Fruit fly (Drosophila melanogaster) whole organism, embryonic: ENCODE measurements around the gene scpr-C.

Source experiments
- Ada2b ChIP-seq: fragments of 200-800 bp; sonication (Bioruptor generic); IDR thresholded peaks from 2 replicates; pipeline ENCODE4 v1.3.6; 2022; ENCODE audit warnings: missing biosample characterization, missing genetic modification characterization
- CG10654 ChIP-seq: fragments of 200-800 bp; sonication (Bioruptor generic); optimal IDR thresholded peaks from 2 replicates; lab custom pipeline; 2016; ENCODE audit warnings: missing biosample characterization, missing genetic modification characterization
- CG11504 ChIP-seq: fragments of 200-800 bp; sonication (Bioruptor generic); optimal IDR thresholded peaks from 3 replicates; lab custom pipeline; 2019; ENCODE audit warnings: missing biosample characterization, mild to moderate bottlenecking, missing genetic modification characterization, moderate library complexity
- CG11560 ChIP-seq: fragments of 200-800 bp; sonication (Bioruptor generic); IDR thresholded peaks from 3 replicates; pipeline ENCODE4 v1.3.6; 2022; ENCODE audit warnings: missing biosample characterization, missing genetic modification characterization
- CG12659 ChIP-seq: fragments of 200-800 bp; sonication (Bioruptor generic); optimal IDR thresholded peaks from 3 replicates; lab custom pipeline; 2017; ENCODE audit warnings: mild to moderate bottlenecking, missing biosample characterization, missing genetic modification reagents, missing genetic modification characterization
- CG12942 ChIP-seq: fragments of 200-800 bp; sonication (Bioruptor generic); optimal IDR thresholded peaks from 3 replicates; lab custom pipeline; 2016; ENCODE audit warnings: missing biosample characterization, missing genetic modification characterization
- CG13424 ChIP-seq: fragments of 200-800 bp; sonication (Bioruptor generic); optimal IDR thresholded peaks from 2 replicates; lab custom pipeline; 2019; ENCODE audit warnings: missing biosample characterization, mild to moderate bottlenecking, missing genetic modification characterization, moderate library complexity
- CG15514 ChIP-seq: fragments of 200-800 bp; sonication (Bioruptor generic); optimal IDR thresholded peaks from 3 replicates; lab custom pipeline; 2017; ENCODE audit warnings: missing biosample characterization, missing genetic modification characterization, mild to moderate bottlenecking, moderate library complexity, missing genetic modification reagents
- CG17328 ChIP-seq: fragments of 200-800 bp; sonication (Bioruptor generic); IDR thresholded peaks from 2 replicates; pipeline ENCODE4 v1.3.6; 2022; ENCODE audit warnings: missing biosample characterization, missing genetic modification characterization
- CG17385 ChIP-seq: fragments of 200-800 bp; sonication (Bioruptor generic); optimal IDR thresholded peaks from 3 replicates; lab custom pipeline; 2018; ENCODE audit warnings: missing biosample characterization, mild to moderate bottlenecking, missing genetic modification characterization
- CG2712 ChIP-seq: fragments of 200-800 bp; optimal IDR thresholded peaks from 3 replicates; lab custom pipeline; 2019; ENCODE audit warnings: missing biosample characterization, mild to moderate bottlenecking, missing genetic modification characterization, moderate library complexity
- CG31441 ChIP-seq: fragments of 200-800 bp; sonication (Bioruptor generic); IDR thresholded peaks from 2 replicates; pipeline ENCODE4 v1.3.6; 2022; ENCODE audit warnings: missing biosample characterization, missing genetic modification characterization
- CG3407 ChIP-seq: fragments of 200-800 bp; sonication (Bioruptor generic); optimal IDR thresholded peaks from 2 replicates; lab custom pipeline; 2018; ENCODE audit warnings: missing biosample characterization, mild to moderate bottlenecking, missing genetic modification characterization
- CG6791 ChIP-seq: fragments of 200-800 bp; sonication (Bioruptor generic); IDR thresholded peaks from 3 replicates; pipeline ENCODE4 v1.3.6; 2022; ENCODE audit warnings: missing biosample characterization, missing genetic modification characterization; ENCODE audit not compliant: partially characterized antibody
- CG7372 ChIP-seq: fragments of 200-800 bp; sonication (Bioruptor generic); IDR thresholded peaks from 2 replicates; pipeline ENCODE4 v1.3.6; 2022; ENCODE audit warnings: missing biosample characterization, missing genetic modification characterization
- CG8765 ChIP-seq: fragments of 200-800 bp; sonication (Bioruptor generic); IDR thresholded peaks from 2 replicates; pipeline ENCODE4 v1.3.6; 2022; ENCODE audit warnings: missing biosample characterization, missing genetic modification characterization
- CG9437 ChIP-seq: fragments of 200-800 bp; sonication (Bioruptor generic); optimal IDR thresholded peaks from 2 replicates; lab custom pipeline; 2018; ENCODE audit warnings: missing biosample characterization, mild to moderate bottlenecking, missing genetic modification characterization
- Dbx ChIP-seq: fragments of 200-800 bp; sonication (Bioruptor generic); IDR thresholded peaks from 3 replicates; pipeline ENCODE4 v1.3.6; 2022; ENCODE audit warnings: missing biosample characterization, missing genetic modification characterization
- Dfd ChIP-seq, 2 experiments: fragments of >200 bp; optimal IDR thresholded peaks; 2 replicates each; lab custom pipeline; 2017; ENCODE audit warnings: missing biosample characterization in 2 of 2, missing genetic modification characterization in 2 of 2
- Eip74EF ChIP-seq, 2 experiments: fragments of 200-800 bp in 1 of 2; fragments of >200 bp in 1 of 2; sonication (Bioruptor generic) in 1 of 2; optimal IDR thresholded peaks; 2 replicates each; lab custom pipeline; 2017 to 2019; ENCODE audit warnings: missing biosample characterization in 2 of 2, missing genetic modification characterization in 2 of 2, mild to moderate bottlenecking in 1 of 2, moderate library complexity in 1 of 2
- Fer2 ChIP-seq: fragments of 200-800 bp; sonication (Bioruptor generic); optimal IDR thresholded peaks from 2 replicates; lab custom pipeline; 2018; ENCODE audit warnings: missing biosample characterization, mild to moderate bottlenecking, missing genetic modification characterization, moderate library complexity
- Gug ChIP-seq: fragments of 200-800 bp; sonication (Bioruptor generic); IDR thresholded peaks from 4 replicates; pipeline ENCODE4 v1.3.6; 2022; ENCODE audit warnings: missing biosample characterization, missing genetic modification characterization
- H2.0 ChIP-seq: fragments of 200-800 bp; sonication (Bioruptor generic); IDR thresholded peaks from 2 replicates; pipeline ENCODE4 v1.3.6; 2022; ENCODE audit warnings: missing biosample characterization, missing genetic modification characterization
- HHEX ChIP-seq: fragments of 200-800 bp; sonication (Bioruptor generic); optimal IDR thresholded peaks from 3 replicates; lab custom pipeline; 2017; ENCODE audit warnings: missing biosample characterization, mild to moderate bottlenecking, missing genetic modification characterization, missing genetic modification reagents
- HmgZ ChIP-seq: fragments of 200-800 bp; sonication (Bioruptor generic); optimal IDR thresholded peaks from 2 replicates; lab custom pipeline; 2018; ENCODE audit warnings: missing biosample characterization, mild to moderate bottlenecking, missing genetic modification characterization
- Meics ChIP-seq: fragments of 200-800 bp; sonication (Bioruptor generic); optimal IDR thresholded peaks from 2 replicates; lab custom pipeline; 2017; ENCODE audit warnings: missing biosample characterization, mild to moderate bottlenecking, missing genetic modification characterization
- Mes4 ChIP-seq: fragments of 200-800 bp; sonication (Bioruptor generic); optimal IDR thresholded peaks from 2 replicates; lab custom pipeline; 2016; ENCODE audit warnings: missing biosample characterization, missing genetic modification characterization
- NFAT ChIP-seq: fragments of 200-800 bp; sonication (Bioruptor generic); IDR thresholded peaks from 2 replicates; pipeline ENCODE4 v1.3.6; 2022; ENCODE audit warnings: missing biosample characterization, missing genetic modification characterization
- Trl ChIP-seq, 3 experiments: fragments of >200 bp in 2 of 3; fragments of 200-800 bp in 1 of 3; sonication (Bioruptor generic) in 1 of 3; optimal IDR thresholded peaks; 2 replicates in 1 of 3; 3 replicates in 2 of 3; lab custom pipeline; 2016 to 2017; ENCODE audit warnings: missing biosample characterization in 1 of 3, missing genetic modification characterization in 1 of 3
- aop ChIP-seq: fragments of 200-800 bp; sonication (Bioruptor generic); IDR thresholded peaks from 2 replicates; pipeline ENCODE4 v1.3.6; 2022; ENCODE audit warnings: missing biosample characterization, missing genetic modification characterization
- ap ChIP-seq: fragments of 200-800 bp; sonication (Bioruptor generic); IDR thresholded peaks from 2 replicates; pipeline ENCODE4 v1.3.6; 2022; ENCODE audit warnings: missing biosample characterization, missing genetic modification characterization
- bbx ChIP-seq: fragments of 200-800 bp; sonication (Bioruptor generic); IDR thresholded peaks from 2 replicates; pipeline ENCODE4 v1.3.6; 2022; ENCODE audit warnings: missing biosample characterization, missing genetic modification characterization; ENCODE audit not compliant: partially characterized antibody
- bigmax ChIP-seq: fragments of 200-800 bp; sonication (Bioruptor generic); optimal IDR thresholded peaks from 2 replicates; lab custom pipeline; 2018; ENCODE audit warnings: missing biosample characterization, mild to moderate bottlenecking, missing genetic modification characterization
- bsh ChIP-seq, 2 experiments: fragments of 200-800 bp; sonication (Bioruptor generic); optimal IDR thresholded peaks; 2 replicates each; lab custom pipeline; 2017 to 2018; ENCODE audit warnings: mild to moderate bottlenecking in 2 of 2, missing biosample characterization in 2 of 2, missing genetic modification characterization in 2 of 2, moderate library complexity in 1 of 2
- crol ChIP-seq: fragments of 200-800 bp; sonication (Bioruptor generic); IDR thresholded peaks from 2 replicates; pipeline ENCODE4 v1.3.6; 2022; ENCODE audit warnings: missing biosample characterization, missing genetic modification characterization
- dmrt11E ChIP-seq: fragments of 200-800 bp; sonication (Bioruptor generic); optimal IDR thresholded peaks from 3 replicates; lab custom pipeline; 2018; ENCODE audit warnings: missing biosample characterization, mild to moderate bottlenecking, missing genetic modification characterization, moderate library complexity
- gcm2 ChIP-seq: fragments of 200-800 bp; sonication (Bioruptor generic); optimal IDR thresholded peaks from 2 replicates; lab custom pipeline; 2016; ENCODE audit warnings: missing biosample characterization, missing genetic modification characterization
- gt ChIP-seq: fragments of 200-800 bp; sonication (Bioruptor generic); IDR thresholded peaks from 2 replicates; pipeline ENCODE4 v1.3.6; 2022; ENCODE audit warnings: missing biosample characterization, missing genetic modification characterization
- h ChIP-seq: fragments of >200 bp; optimal IDR thresholded peaks from 2 replicates; lab custom pipeline; 2017
- inv ChIP-seq: fragments of 200-800 bp; sonication (Bioruptor generic); IDR thresholded peaks from 2 replicates; pipeline ENCODE4 v1.3.6; 2022; ENCODE audit warnings: missing biosample characterization, missing genetic modification characterization; ENCODE audit not compliant: partially characterized antibody
- lola ChIP-seq, 3 experiments: fragments of >200 bp in 2 of 3; fragments of 200-800 bp in 1 of 3; sonication (Bioruptor generic) in 1 of 3; optimal IDR thresholded peaks; 2 replicates each; lab custom pipeline; 2017 to 2019; ENCODE audit warnings: missing biosample characterization in 3 of 3, missing genetic modification characterization in 3 of 3, mild to moderate bottlenecking in 1 of 3, moderate library complexity in 1 of 3
- mirr ChIP-seq: fragments of 200-800 bp; sonication (Bioruptor generic); optimal IDR thresholded peaks from 3 replicates; lab custom pipeline; 2018; ENCODE audit warnings: missing biosample characterization, mild to moderate bottlenecking, missing genetic modification characterization
- pum ChIP-seq: fragments of 200-800 bp; sonication (Bioruptor generic); optimal IDR thresholded peaks from 2 replicates; lab custom pipeline; 2016; ENCODE audit warnings: missing biosample characterization, missing genetic modification characterization
- sens ChIP-seq: fragments of 200-800 bp; sonication (Bioruptor generic); peaks from one replicate; lab custom pipeline; 2016; ENCODE audit warnings: missing biosample characterization, missing genetic modification characterization
- shn ChIP-seq: fragments of 200-800 bp; sonication (Bioruptor generic); optimal IDR thresholded peaks from 3 replicates; lab custom pipeline; 2016; ENCODE audit warnings: missing biosample characterization, missing genetic modification characterization
- sisA ChIP-seq: fragments of 200-800 bp; sonication (Bioruptor generic); IDR thresholded peaks from 2 replicates; pipeline ENCODE4 v1.3.6; 2022; ENCODE audit warnings: missing biosample characterization, missing genetic modification characterization
- slou ChIP-seq: fragments of 200-800 bp; sonication (Bioruptor generic); optimal IDR thresholded peaks from 3 replicates; lab custom pipeline; 2016; ENCODE audit warnings: missing biosample characterization, missing genetic modification characterization
- slp2 ChIP-seq: fragments of 200-800 bp; sonication (Bioruptor generic); optimal IDR thresholded peaks from 2 replicates; lab custom pipeline; 2016; ENCODE audit warnings: missing biosample characterization, missing genetic modification characterization
- sr ChIP-seq: fragments of 200-800 bp; sonication (Bioruptor generic); IDR thresholded peaks from 3 replicates; pipeline ENCODE4 v1.3.6; 2022; ENCODE audit warnings: missing biosample characterization, missing genetic modification characterization
- stwl ChIP-seq: fragments of 200-800 bp; sonication (Bioruptor generic); optimal IDR thresholded peaks from 3 replicates; lab custom pipeline; 2018; ENCODE audit warnings: missing biosample characterization, mild to moderate bottlenecking, missing genetic modification characterization, moderate library complexity
- tup ChIP-seq: fragments of 200-800 bp; sonication (Bioruptor generic); optimal IDR thresholded peaks from 2 replicates; lab custom pipeline; 2016; ENCODE audit warnings: missing biosample characterization, mild to moderate bottlenecking, missing genetic modification characterization, moderate library complexity
- twi ChIP-seq: fragments of 200-800 bp; optimal IDR thresholded peaks from 2 replicates; lab custom pipeline; 2019; ENCODE audit warnings: missing biosample characterization, mild to moderate bottlenecking, missing genetic modification characterization, moderate library complexity

The scpr-C gene

dm6 chr3R:11197389-11197716, 28.0 kb upstream of the scpr-C start, which contains the start of gene cu (continued):
- TF ChIP-seq gcm2 (GFP tag; lab: Kevin White, UChicago) (peak; percentile 50), CG13424 (tag; lab: Kevin White, UChicago) (no peak), CG12659 (GFP tag; lab: Kevin White, UChicago) (no peak), CG8765 (GFP tag; lab: Robert Waterston, UW) (no peak), H2.0 (no peak), Ada2b (GFP tag; lab: Robert Waterston, UW) (no peak), bsh (GFP tag; optimal IDR thresholded peaks at IDR 0.05; lab: Kevin White, UChicago) (no peak), NFAT (GFP tag; lab: Robert Waterston, UW) (no peak), slou (GFP tag; lab: Kevin White, UChicago) (no peak), Trl (optimal IDR thresholded peaks at IDR 0.05; lab: Kevin White, UChicago) (peak; percentile 54 to 58), Trl (GFP tag; optimal IDR thresholded peaks at IDR 0.05; lab: Kevin White, UChicago) (no peak), stwl (tag; lab: Kevin White, UChicago) (no peak), CG6791 (GFP tag; lab: Robert Waterston, UW) (no peak), Fer2 (tag; lab: Kevin White, UChicago) (no peak), Dbx (no peak), Eip74EF (GFP tag; optimal IDR thresholded peaks at IDR 0.05; lab: Kevin White, UChicago) (no peak), CG17328 (GFP tag; lab: Robert Waterston, UW) (no peak), sisA (GFP tag; lab: Robert Waterston, UW) (no peak), CG2712 (no peak), HHEX (GFP tag; lab: Kevin White, UChicago) (no peak), crol (GFP tag; lab: Robert Waterston, UW) (no peak; the same call in 1 of the 2 replicates), Mes4 (GFP tag; lab: Kevin White, UChicago) (no peak), Dfd (GFP tag; optimal IDR thresholded peaks at IDR 0.05; lab: Kevin White, UChicago) (peak in 1 of 2 experiments; percentile 28), bigmax (GFP tag; lab: Kevin White, UChicago) (no peak), CG31441 (GFP tag; lab: Robert Waterston, UW) (peak; percentile 44; the same call in 1 of the 2 replicates), HmgZ (tag; lab: Kevin White, UChicago) (no peak), twi (no peak), pum (GFP tag; lab: Kevin White, UChicago) (no peak), ap (GFP tag; lab: Robert Waterston, UW) (no peak), CG10654 (GFP tag; lab: Kevin White, UChicago) (no peak), CG17385 (no peak), CG11504 (tag; lab: Kevin White, UChicago) (no peak), CG3407 (GFP tag; lab: Kevin White, UChicago) (no peak), CG11560 (tag; lab: Robert Waterston, UW) (no peak), tup (no peak), CG15514 (no peak), CG12942 (GFP tag; lab: Kevin White, UChicago) (no peak), Gug (GFP tag; lab: Robert Waterston, UW) (no peak), slp2 (no peak), dmrt11E (tag; lab: Kevin White, UChicago) (no peak), bbx (GFP tag; lab: Robert Waterston, UW) (peak; percentile 13; the same call in 1 of the 2 replicates), shn (no peak), aop (GFP tag; lab: Robert Waterston, UW) (peak; percentile 49; the same call in 1 of the 2 replicates), sens (no peak), sr (GFP tag; lab: Robert Waterston, UW) (peak; percentile 6), h (no peak), Meics (GFP tag; lab: Kevin White, UChicago) (no peak), CG9437 (GFP tag; lab: Kevin White, UChicago) (no peak), mirr (no peak), inv (GFP tag; lab: Robert Waterston, UW) (no peak), lola (GFP tag; optimal IDR thresholded peaks at IDR 0.05; lab: Kevin White, UChicago) (peak in 1 of 3 experiments; percentile 26), CG7372 (GFP tag; lab: Robert Waterston, UW) (no peak), gt (GFP tag; lab: Robert Waterston, UW) (no peak)
